Worm (Caenorhabditis elegans): ENCODE data around the gene dyn-1.

The dyn-1 gene

ce11 chrX:15609698-15610097, 41.0 kb downstream of the dyn-1 start:
- TF ChIP-seq Y48G9A.11 (GFP tag; IDR thresholded peaks at IDR 0.05) (no peak), egl-43 (GFP tag; IDR thresholded peaks at IDR 0.05) (0 out of 2 replicates have a peak, but pooled peaks have one; percentile 37), tag-97 (GFP tag; IDR thresholded peaks at IDR 0.05) (no peak), T20F7.1 (GFP tag; optimal IDR thresholded peaks at IDR 0.05) (no peak), ceh-82 (tag; optimal IDR thresholded peaks at IDR 0.05) (no peak), aha-1 (tag) (peak; percentile 82)

ce11 chrX:15610527-15611091, 41.9 kb downstream of the dyn-1 start:
- TF ChIP-seq lin-15B (tag; optimal IDR thresholded peaks at IDR 0.05): no peak
- peak; percentile 41 to 75 for TF ChIP-seq lsy-2 (tag; optimal IDR thresholded peaks at IDR 0.05)
- peak; percentile 93 for TF ChIP-seq nhr-10 (tag; optimal IDR thresholded peaks at IDR 0.05)
- TF ChIP-seq hlh-11 (tag; optimal IDR thresholded peaks at IDR 0.05): peak; percentile 93
- TF ChIP-seq nhr-48 (tag; optimal IDR thresholded peaks at IDR 0.05): peak; percentile 68
- TF ChIP-seq egl-27 (tag; optimal IDR thresholded peaks at IDR 0.05): no peak
- peak; percentile 82 for TF ChIP-seq php-3 (GFP tag; IDR thresholded peaks at IDR 0.05)
- TF ChIP-seq nhr-6 (tag; optimal IDR thresholded peaks at IDR 0.05): peak; percentile 20
- TF ChIP-seq fkh-10 (GFP tag; optimal IDR thresholded peaks at IDR 0.05): no peak
- TF ChIP-seq T20F7.1 (GFP tag; optimal IDR thresholded peaks at IDR 0.05): peak; percentile 81
- peak; percentile 75 for TF ChIP-seq nhr-11 (tag; optimal IDR thresholded peaks at IDR 0.05)
- TF ChIP-seq Y5F2A.4 (GFP tag; optimal IDR thresholded peaks at IDR 0.05): no peak
- TF ChIP-seq nhr-77 (tag; optimal IDR thresholded peaks at IDR 0.05): peak; percentile 96
- no peak for TF ChIP-seq mxl-2 (GFP tag; conservative IDR thresholded peaks at IDR 0.05)
- TF ChIP-seq daf-8 (GFP tag; IDR thresholded peaks at IDR 0.05): no peak
- no peak for TF ChIP-seq egl-43 (GFP tag; IDR thresholded peaks at IDR 0.05)
- no peak for TF ChIP-seq attf-4 (tag; optimal IDR thresholded peaks at IDR 0.05)
- peak; percentile 40 for TF ChIP-seq mes-2 (tag; optimal IDR thresholded peaks at IDR 0.05; ENCODE audit: poor library complexity, severe bottlenecking)
- no peak for TF ChIP-seq zip-11 (GFP tag; IDR thresholded peaks at IDR 0.05)
- TF ChIP-seq ztf-11 (tag; optimal IDR thresholded peaks at IDR 0.05): no peak
- peak; percentile 52 to 93 for TF ChIP-seq mdl-1 (tag; optimal IDR thresholded peaks at IDR 0.05)
- TF ChIP-seq ceh-82 (tag; optimal IDR thresholded peaks at IDR 0.05): no peak
- peak; percentile 37; the same call in 1 of the 2 replicates for TF ChIP-seq lin-38 (GFP tag; IDR thresholded peaks at IDR 0.05)
- no peak for TF ChIP-seq nhr-25 (tag; optimal IDR thresholded peaks at IDR 0.05; ENCODE audit: borderline replicate concordance, insufficient read depth)
- TF ChIP-seq Y105C5A.15 (GFP tag; IDR thresholded peaks at IDR 0.05): peak; percentile 64; the same call in 1 of the 2 replicates
- peak; percentile 94 for TF ChIP-seq dmd-6 (GFP tag; IDR thresholded peaks at IDR 0.05)
- no peak for TF ChIP-seq unc-39 (tag; optimal IDR thresholded peaks at IDR 0.05)
- no peak for TF ChIP-seq spr-3 (GFP tag; optimal IDR thresholded peaks at IDR 0.05)
- peak; percentile 12 for TF ChIP-seq jun-1 (tag; optimal IDR thresholded peaks at IDR 0.05)
- TF ChIP-seq mxl-3 (GFP tag; optimal IDR thresholded peaks at IDR 0.05): peak; percentile 68
- TF ChIP-seq ceh-20 (GFP tag; IDR thresholded peaks at IDR 0.05): 0 out of 2 replicates have a peak, but pooled peaks have one; percentile 23
- no peak for TF ChIP-seq unc-130 (GFP tag; optimal IDR thresholded peaks at IDR 0.05)
- TF ChIP-seq zfp-3 (GFP tag; conservative IDR thresholded peaks at IDR 0.05): 0 out of 2 replicates have a peak, but pooled peaks have one; percentile 63
- TF ChIP-seq lin-13 (GFP tag; optimal IDR thresholded peaks at IDR 0.05): peak; percentile 92
- TF ChIP-seq nhr-41 (GFP tag; IDR thresholded peaks at IDR 0.05): no peak
- no peak for TF ChIP-seq ZK546.5 (tag; optimal IDR thresholded peaks at IDR 0.05)
- no peak for TF ChIP-seq dmd-9 (GFP tag; IDR thresholded peaks at IDR 0.05)
- peak; percentile 68 to 94 for TF ChIP-seq hif-1 (tag; optimal IDR thresholded peaks at IDR 0.05)
- TF ChIP-seq spr-1 (tag; optimal IDR thresholded peaks at IDR 0.05): peak; percentile 33
- TF ChIP-seq daf-19 (GFP tag; conservative IDR thresholded peaks at IDR 0.05): no peak
- no peak for TF ChIP-seq ceh-28 (tag; optimal IDR thresholded peaks at IDR 0.05)
- TF ChIP-seq madf-9 (GFP tag; conservative IDR thresholded peaks at IDR 0.05): no peak
- TF ChIP-seq snpc-4 (tag; optimal IDR thresholded peaks at IDR 0.05): no peak
- peak; percentile 96 for TF ChIP-seq hlh-30 (tag; optimal IDR thresholded peaks at IDR 0.05; ENCODE audit: insufficient read depth)
- TF ChIP-seq set-16 (GFP tag; IDR thresholded peaks at IDR 0.05): no peak
